Fruit fly (Drosophila melanogaster) whole organism, pupa: ENCODE data around the gene Cyp6d4.

Experiments used
- CG10348 ChIP-seq: fragments of 200-800 bp; sonication (Bioruptor generic); IDR thresholded peaks from 2 replicates; pipeline ENCODE4 v1.3.6; 2022; ENCODE audit warnings: missing biosample characterization, missing genetic modification characterization
- CG12605 ChIP-seq: fragments of 200-800 bp; sonication (Bioruptor generic); IDR thresholded peaks from 2 replicates; pipeline ENCODE4 v1.3.6; 2022; ENCODE audit warnings: missing biosample characterization, missing genetic modification characterization
- CG13204 ChIP-seq: fragments of 200-800 bp; sonication (Bioruptor generic); optimal IDR thresholded peaks from 2 replicates; lab custom pipeline; 2018; ENCODE audit warnings: missing biosample characterization, mild to moderate bottlenecking, missing genetic modification characterization, moderate library complexity
- CG14655 ChIP-seq: fragments of 200-800 bp; sonication (Bioruptor generic); optimal IDR thresholded peaks from 3 replicates; lab custom pipeline; 2017; ENCODE audit warnings: mild to moderate bottlenecking, missing biosample characterization, missing genetic modification reagents, missing genetic modification characterization
- CG15710 ChIP-seq: fragments of 200-800 bp; sonication (Bioruptor generic); optimal IDR thresholded peaks from 2 replicates; lab custom pipeline; 2018; ENCODE audit warnings: missing biosample characterization, mild to moderate bottlenecking, missing genetic modification characterization, moderate library complexity
- CG17806 ChIP-seq: fragments of 200-800 bp; sonication (Bioruptor generic); optimal IDR thresholded peaks from 2 replicates; lab custom pipeline; 2018; ENCODE audit warnings: missing biosample characterization, mild to moderate bottlenecking, missing genetic modification characterization, moderate library complexity
- CG32121 ChIP-seq: fragments of 200-800 bp; sonication (Bioruptor generic); IDR thresholded peaks from 2 replicates; pipeline ENCODE4 v1.3.6; 2022; ENCODE audit warnings: missing biosample characterization, missing genetic modification characterization
- CG34367 ChIP-seq: fragments of 200-800 bp; sonication (Bioruptor generic); optimal IDR thresholded peaks from 2 replicates; lab custom pipeline; 2018; ENCODE audit warnings: missing biosample characterization, mild to moderate bottlenecking, missing genetic modification characterization
- CG4496 ChIP-seq: fragments of 200-800 bp; sonication (Bioruptor generic); IDR thresholded peaks from 3 replicates; pipeline ENCODE4 v1.3.6; 2022; ENCODE audit warnings: missing biosample characterization, missing genetic modification characterization
- CG8159 ChIP-seq: fragments of 200-800 bp; sonication (Bioruptor generic); optimal IDR thresholded peaks from 3 replicates; lab custom pipeline; 2018; ENCODE audit warnings: missing biosample characterization, mild to moderate bottlenecking, missing genetic modification characterization, moderate library complexity
- CG8301 ChIP-seq: fragments of 200-800 bp; sonication (Bioruptor generic); optimal IDR thresholded peaks from 2 replicates; lab custom pipeline; 2018; ENCODE audit warnings: missing biosample characterization, mild to moderate bottlenecking, missing genetic modification characterization
- CG9948 ChIP-seq: fragments of 200-800 bp; sonication (Bioruptor generic); optimal IDR thresholded peaks from 2 replicates; lab custom pipeline; 2018; ENCODE audit warnings: missing biosample characterization, mild to moderate bottlenecking, missing genetic modification characterization, moderate library complexity
- D1 ChIP-seq: fragments of 200-800 bp; sonication (Bioruptor generic); optimal IDR thresholded peaks from 2 replicates; lab custom pipeline; 2018; ENCODE audit warnings: missing biosample characterization, mild to moderate bottlenecking, missing genetic modification characterization, moderate library complexity
- EcR ChIP-seq: fragments of 200-800 bp; sonication (Bioruptor generic); optimal IDR thresholded peaks from 3 replicates; lab custom pipeline; 2019; ENCODE audit warnings: missing biosample characterization, missing genetic modification characterization, mild to moderate bottlenecking, moderate library complexity, missing genetic modification reagents
- Ets98B ChIP-seq: fragments of 200-800 bp; sonication (Bioruptor generic); IDR thresholded peaks from 2 replicates; pipeline ENCODE4 v1.3.6; 2022; ENCODE audit warnings: missing biosample characterization, missing genetic modification characterization
- Pif1A ChIP-seq: fragments of 200-800 bp; sonication (Bioruptor generic); optimal IDR thresholded peaks from 3 replicates; lab custom pipeline; 2016; ENCODE audit warnings: missing biosample characterization, missing genetic modification characterization
- Pif1B ChIP-seq: fragments of 200-800 bp; sonication (Bioruptor generic); optimal IDR thresholded peaks from 3 replicates; lab custom pipeline; 2016; ENCODE audit warnings: missing biosample characterization, missing genetic modification characterization
- Snoo ChIP-seq: fragments of 200-800 bp; sonication (Bioruptor generic); optimal IDR thresholded peaks from 3 replicates; lab custom pipeline; 2017; ENCODE audit warnings: missing biosample characterization, mild to moderate bottlenecking, missing genetic modification characterization, inconsistent platforms
- fd96Ca ChIP-seq: fragments of 200-800 bp; sonication (Bioruptor generic); IDR thresholded peaks from 3 replicates; pipeline ENCODE4 v1.3.6; 2022; ENCODE audit warnings: missing biosample characterization, missing genetic modification characterization
- gl ChIP-seq: fragments of 200-800 bp; sonication (Bioruptor generic); optimal IDR thresholded peaks from 2 replicates; lab custom pipeline; 2018; ENCODE audit warnings: missing biosample characterization, mild to moderate bottlenecking, missing genetic modification characterization
- rn ChIP-seq: fragments of 200-800 bp; sonication (Bioruptor generic); IDR thresholded peaks from 2 replicates; pipeline ENCODE4 v1.3.6; 2022; ENCODE audit warnings: missing biosample characterization, missing genetic modification characterization

Gene Cyp6d4

DNA sequence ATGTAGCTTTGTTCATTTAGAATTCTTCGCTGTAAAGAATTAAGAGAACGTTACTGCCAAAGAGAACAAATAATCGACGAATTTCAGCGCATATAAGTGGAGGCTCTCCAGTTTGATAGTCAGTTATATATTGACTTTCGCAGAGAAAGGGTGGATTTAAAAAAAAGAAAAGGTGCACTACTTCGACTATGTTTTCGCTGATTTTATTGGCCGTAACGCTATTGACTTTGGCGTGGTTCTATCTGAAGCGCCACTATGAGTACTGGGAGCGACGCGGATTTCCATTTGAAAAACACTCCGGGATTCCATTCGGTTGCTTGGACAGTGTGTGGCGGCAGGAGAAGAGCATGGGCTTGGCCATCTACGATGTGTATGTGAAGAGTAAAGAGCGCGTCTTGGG is at the start of gene Cyp6d4:
Gene Cyp6d4 (plus strand): TSS at position 112 of the 400 bp plus-strand sequence.
- TF ChIP-seq CG14655 (GFP tag; lab: Kevin White, UChicago), result no peak
- no peak for TF ChIP-seq Snoo (tag; lab: Kevin White, UChicago)
- no peak for TF ChIP-seq CG13204 (GFP tag; lab: Kevin White, UChicago)
- TF ChIP-seq CG32121 (GFP tag; lab: Robert Waterston, UW), result no peak
- TF ChIP-seq CG8301, result no peak
- TF ChIP-seq CG17806 (tag; lab: Kevin White, UChicago), result no peak
- TF ChIP-seq CG34367 (tag; lab: Kevin White, UChicago), result no peak
- TF ChIP-seq CG8159 (tag; lab: Kevin White, UChicago), result no peak
- no peak for TF ChIP-seq CG12605
- no peak for TF ChIP-seq CG4496
- TF ChIP-seq CG9948 (tag; lab: Kevin White, UChicago), result no peak
- TF ChIP-seq rn, result no peak
- no peak for TF ChIP-seq CG15710 (tag; lab: Kevin White, UChicago)
- no peak for TF ChIP-seq EcR (GFP tag; lab: Kevin White, UChicago)
- no peak for TF ChIP-seq Ets98B (GFP tag; lab: Robert Waterston, UW)
- TF ChIP-seq fd96Ca (GFP tag; lab: Robert Waterston, UW), result no peak
- TF ChIP-seq Pif1B (GFP tag; lab: Kevin White, UChicago), result no peak
- TF ChIP-seq gl (tag; lab: Kevin White, UChicago), result no peak
- no peak for TF ChIP-seq Pif1A

dm6 chr3R:22649859-22650258 is 48.3 kb upstream of the Cyp6d4 start:
- no peak for TF ChIP-seq CG8301
- TF ChIP-seq CG32121 (GFP tag; lab: Robert Waterston, UW), result no peak
- no peak for TF ChIP-seq D1 (tag; lab: Kevin White, UChicago)

DNA sequence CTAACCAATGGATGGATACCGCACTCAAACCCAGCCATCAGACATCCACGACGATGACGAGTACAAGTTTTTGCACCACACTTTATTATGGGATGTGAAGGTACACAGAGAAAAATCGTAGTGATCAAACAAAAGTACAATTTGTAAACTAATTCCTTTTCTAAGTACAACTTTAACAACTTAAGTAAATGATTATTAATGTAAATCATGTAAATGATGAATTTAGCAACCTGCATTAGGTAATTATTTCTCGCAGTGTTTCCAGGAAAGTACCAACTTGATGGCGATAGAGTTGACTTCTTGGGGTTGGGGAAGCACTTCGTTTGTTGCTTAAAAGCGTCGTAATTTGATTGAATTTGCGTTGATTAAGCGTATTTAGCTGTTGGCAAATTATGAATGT is 35.0 kb upstream of the Cyp6d4 start:
- TF ChIP-seq CG12605, result no peak
- peak; percentile 45 for TF ChIP-seq CG9948 (tag; lab: Kevin White, UChicago)
- peak; percentile 37 for TF ChIP-seq CG14655 (GFP tag; lab: Kevin White, UChicago)
- TF ChIP-seq fd96Ca (GFP tag; lab: Robert Waterston, UW), result no peak
- TF ChIP-seq CG34367 (tag; lab: Kevin White, UChicago), result peak; percentile 61
- no peak for TF ChIP-seq Snoo (tag; lab: Kevin White, UChicago)
- peak; percentile 28 for TF ChIP-seq CG8159 (tag; lab: Kevin White, UChicago)
- TF ChIP-seq CG15710 (tag; lab: Kevin White, UChicago), result peak; percentile 62
- peak; percentile 45 for TF ChIP-seq CG8301
- TF ChIP-seq Pif1A, result peak; percentile 72
- TF ChIP-seq CG32121 (GFP tag; lab: Robert Waterston, UW), result peak; percentile 61
- peak; percentile 21; the same call in 1 of the 2 replicates for TF ChIP-seq Ets98B (GFP tag; lab: Robert Waterston, UW)
- TF ChIP-seq CG4496, result peak; percentile 68

dm6 chr3R:22664274-22664673 is 33.8 kb upstream of the Cyp6d4 start:
- no peak for TF ChIP-seq EcR (GFP tag; lab: Kevin White, UChicago)
- peak; percentile 73 for TF ChIP-seq CG14655 (GFP tag; lab: Kevin White, UChicago)
- TF ChIP-seq CG9948 (tag; lab: Kevin White, UChicago), result peak; percentile 26
- peak; percentile 87 for TF ChIP-seq Ets98B (GFP tag; lab: Robert Waterston, UW)
- TF ChIP-seq gl (tag; lab: Kevin White, UChicago), result no peak
- no peak for TF ChIP-seq Snoo (tag; lab: Kevin White, UChicago)
- peak; percentile 78 for TF ChIP-seq Pif1A
- peak; percentile 86 for TF ChIP-seq CG4496
- TF ChIP-seq rn, result peak; percentile 51; the same call in 1 of the 2 replicates
- peak; percentile 90 for TF ChIP-seq fd96Ca (GFP tag; lab: Robert Waterston, UW)
- no peak for TF ChIP-seq CG8159 (tag; lab: Kevin White, UChicago)
- TF ChIP-seq Pif1B (GFP tag; lab: Kevin White, UChicago), result peak; percentile 23
- peak; percentile 57 for TF ChIP-seq CG12605
- TF ChIP-seq CG10348 (GFP tag; lab: Robert Waterston, UW), result no peak
- no peak for TF ChIP-seq CG13204 (GFP tag; lab: Kevin White, UChicago)
- peak; percentile 14 for TF ChIP-seq CG15710 (tag; lab: Kevin White, UChicago)
- peak; percentile 79 for TF ChIP-seq CG8301
- TF ChIP-seq CG32121 (GFP tag; lab: Robert Waterston, UW), result peak; percentile 78
- TF ChIP-seq D1 (tag; lab: Kevin White, UChicago), result no peak
- TF ChIP-seq CG34367 (tag; lab: Kevin White, UChicago), result peak; percentile 17
- no peak for TF ChIP-seq CG17806 (tag; lab: Kevin White, UChicago)

dm6 chr3R:22666449-22667283 is 31.5 kb upstream of the Cyp6d4 start:
- TF ChIP-seq CG15710 (tag; lab: Kevin White, UChicago) (peak; percentile 16), D1 (tag; lab: Kevin White, UChicago) (no peak), CG8159 (tag; lab: Kevin White, UChicago) (no peak), CG17806 (tag; lab: Kevin White, UChicago) (no peak), CG10348 (GFP tag; lab: Robert Waterston, UW) (no peak), Pif1A (no peak), rn (no peak), fd96Ca (GFP tag; lab: Robert Waterston, UW) (peak; percentile 38; the same call in 1 of the 3 replicates), CG32121 (GFP tag; lab: Robert Waterston, UW) (no peak; the same call in 1 of the 2 replicates), CG12605 (no peak), EcR (GFP tag; lab: Kevin White, UChicago) (no peak), CG14655 (GFP tag; lab: Kevin White, UChicago) (no peak), CG8301 (no peak), CG34367 (tag; lab: Kevin White, UChicago) (peak; percentile 2), gl (tag; lab: Kevin White, UChicago) (no peak), CG9948 (tag; lab: Kevin White, UChicago) (no peak), CG4496 (peak; percentile 59; the same call in 1 of the 3 replicates), Ets98B (GFP tag; lab: Robert Waterston, UW) (peak; percentile 5; the same call in 1 of the 2 replicates)
